Fruit fly (Drosophila melanogaster) whole organism, pupa: ENCODE data around the gene Bfc.

Experiments
- CG14655 ChIP-seq: fragments of 200-800 bp; sonication (Bioruptor generic); optimal IDR thresholded peaks from 3 replicates; lab custom pipeline; 2017; ENCODE audit warnings: mild to moderate bottlenecking, missing biosample characterization, missing genetic modification reagents, missing genetic modification characterization
- CG15710 ChIP-seq: fragments of 200-800 bp; sonication (Bioruptor generic); optimal IDR thresholded peaks from 2 replicates; lab custom pipeline; 2018; ENCODE audit warnings: missing biosample characterization, mild to moderate bottlenecking, missing genetic modification characterization, moderate library complexity
- CG32121 ChIP-seq: fragments of 200-800 bp; sonication (Bioruptor generic); IDR thresholded peaks from 2 replicates; pipeline ENCODE4 v1.3.6; 2022; ENCODE audit warnings: missing biosample characterization, missing genetic modification characterization
- CG8301 ChIP-seq: fragments of 200-800 bp; sonication (Bioruptor generic); optimal IDR thresholded peaks from 2 replicates; lab custom pipeline; 2018; ENCODE audit warnings: missing biosample characterization, mild to moderate bottlenecking, missing genetic modification characterization
- CG9948 ChIP-seq: fragments of 200-800 bp; sonication (Bioruptor generic); optimal IDR thresholded peaks from 2 replicates; lab custom pipeline; 2018; ENCODE audit warnings: missing biosample characterization, mild to moderate bottlenecking, missing genetic modification characterization, moderate library complexity
- EcR ChIP-seq: fragments of 200-800 bp; sonication (Bioruptor generic); optimal IDR thresholded peaks from 3 replicates; lab custom pipeline; 2019; ENCODE audit warnings: missing biosample characterization, missing genetic modification characterization, mild to moderate bottlenecking, moderate library complexity, missing genetic modification reagents
- Pif1A ChIP-seq: fragments of 200-800 bp; sonication (Bioruptor generic); optimal IDR thresholded peaks from 3 replicates; lab custom pipeline; 2016; ENCODE audit warnings: missing biosample characterization, missing genetic modification characterization

dm6 chr3L:1227303-1227797, 23.1 kb upstream of the Bfc start, which contains the start of gene LysS:
- TF ChIP-seq EcR (GFP tag; lab: Kevin White, UChicago) (no peak), CG9948 (tag; lab: Kevin White, UChicago) (no peak), CG32121 (GFP tag; lab: Robert Waterston, UW) (no peak), Pif1A (GFP tag; lab: Kevin White, UChicago) (no peak), CG15710 (tag; lab: Kevin White, UChicago) (no peak), CG14655 (no peak), CG8301 (tag; lab: Kevin White, UChicago) (no peak)
